Fruit fly (Drosophila melanogaster): Measurements from ENCODE around the gene tty.

tty gene

dm6 chrX:21369149-21369988, 29.9 kb upstream of the tty start:
- peak; percentile 76; the same call in 1 of the 4 replicates for TF ChIP-seq chinmo (GFP tag; IDR thresholded peaks at IDR 0.05; ENCODE audit: partially characterized antibody)
- no peak for TF ChIP-seq Dref (GFP tag; IDR thresholded peaks at IDR 0.05)
- TF ChIP-seq bbx (GFP tag; IDR thresholded peaks at IDR 0.05; ENCODE audit: partially characterized antibody): peak; percentile 54
- TF ChIP-seq pho (GFP tag; optimal IDR thresholded peaks at IDR 0.05): no peak
- peak; percentile 17 for TF ChIP-seq stwl (tag; optimal IDR thresholded peaks at IDR 0.05)
- peak in 1 of 2 experiments; percentile 81 for TF ChIP-seq eve (GFP tag; optimal IDR thresholded peaks at IDR 0.05)
- no peak for TF ChIP-seq CrebB (tag; optimal IDR thresholded peaks at IDR 0.05)
- TF ChIP-seq amos (GFP tag; IDR thresholded peaks at IDR 0.05; ENCODE audit: partially characterized antibody): peak; percentile 19; the same call in 1 of the 2 replicates
- TF ChIP-seq CG13424 (tag; optimal IDR thresholded peaks at IDR 0.05): no peak
- peak; percentile 14 for TF ChIP-seq CG10543 (GFP tag; optimal IDR thresholded peaks at IDR 0.05)
- TF ChIP-seq pzg (GFP tag; optimal IDR thresholded peaks at IDR 0.05): peak; percentile 14
- TF ChIP-seq CG3995 (GFP tag; optimal IDR thresholded peaks at IDR 0.05): peak; percentile 81
- TF ChIP-seq exex (tag; optimal IDR thresholded peaks at IDR 0.05): peak; percentile 1
- TF ChIP-seq CG13287 (GFP tag; IDR thresholded peaks at IDR 0.05; ENCODE audit: partially characterized antibody): peak; percentile 18; the same call in 1 of the 2 replicates
- TF ChIP-seq CG2116 (GFP tag; optimal IDR thresholded peaks at IDR 0.05): peak; percentile 6
- no peak for TF ChIP-seq CG13894 (tag; optimal IDR thresholded peaks at IDR 0.05)
- no peak for TF ChIP-seq CG12769 (tag; optimal IDR thresholded peaks at IDR 0.05)
- TF ChIP-seq nom (GFP tag; optimal IDR thresholded peaks at IDR 0.05): peak; percentile 62
- TF ChIP-seq BEAF-32 (GFP tag; optimal IDR thresholded peaks at IDR 0.05): peak; percentile 30
- no peak for TF ChIP-seq Scr (GFP tag; IDR thresholded peaks at IDR 0.05; ENCODE audit: partially characterized antibody)
- peak; percentile 2 for TF ChIP-seq CHES-1-like (GFP tag; optimal IDR thresholded peaks at IDR 0.05)
- no peak for TF ChIP-seq mld (GFP tag; IDR thresholded peaks at IDR 0.05; ENCODE audit: partially characterized antibody)
- peak; percentile 64 for TF ChIP-seq CG10267 (tag; optimal IDR thresholded peaks at IDR 0.05)
- peak; percentile 2 for TF ChIP-seq CG14710 (tag; optimal IDR thresholded peaks at IDR 0.05)
- TF ChIP-seq CG17829 (tag; optimal IDR thresholded peaks at IDR 0.05): peak; percentile 20
- TF ChIP-seq sd (tag; optimal IDR thresholded peaks at IDR 0.05): peak; percentile 44
- TF ChIP-seq ranshi (GFP tag; IDR thresholded peaks at IDR 0.05): no peak
- peak; percentile 28 for TF ChIP-seq zen (tag; optimal IDR thresholded peaks at IDR 0.05)
- no peak for TF ChIP-seq Drgx (GFP tag; IDR thresholded peaks at IDR 0.05)
- 0 out of 2 replicates have a peak, but pooled peaks have one; percentile 19 for TF ChIP-seq slbo (GFP tag; IDR thresholded peaks at IDR 0.05)
- no peak for TF ChIP-seq ham (GFP tag; IDR thresholded peaks at IDR 0.05)
- peak; percentile 54 for TF ChIP-seq sens (GFP tag)
- TF ChIP-seq crp (GFP tag; optimal IDR thresholded peaks at IDR 0.05): peak in 1 of 2 experiments; percentile 74
- TF ChIP-seq nerfin-2 (GFP tag; IDR thresholded peaks at IDR 0.05; ENCODE audit: partially characterized antibody): no peak
- TF ChIP-seq CG34224 (GFP tag; IDR thresholded peaks at IDR 0.05; ENCODE audit: partially characterized antibody): no peak; the same call in 2 of the 3 replicates
- no peak for TF ChIP-seq Deaf1 (tag; optimal IDR thresholded peaks at IDR 0.05)
- TF ChIP-seq MBD-R2 (GFP tag; IDR thresholded peaks at IDR 0.05): peak; percentile 16; the same call in 1 of the 2 replicates
- TF ChIP-seq Med (GFP tag): peak; percentile 71
- peak; percentile 29 for TF ChIP-seq nerfin-1 (tag; optimal IDR thresholded peaks at IDR 0.05)
- TF ChIP-seq gem (tag; optimal IDR thresholded peaks at IDR 0.05): peak; percentile 6
- TF ChIP-seq ftz-f1 (GFP tag; optimal IDR thresholded peaks at IDR 0.05): peak; percentile 30
- TF ChIP-seq trem (tag; optimal IDR thresholded peaks at IDR 0.05): peak; percentile 31
- TF ChIP-seq CG14441 (GFP tag; IDR thresholded peaks at IDR 0.05): no peak
- TF ChIP-seq cg (GFP tag; optimal IDR thresholded peaks at IDR 0.05): peak; percentile 59
- peak; percentile 76 for TF ChIP-seq CG4360 (GFP tag; IDR thresholded peaks at IDR 0.05)
- TF ChIP-seq B-H2 (GFP tag; optimal IDR thresholded peaks at IDR 0.05): no peak
- peak; percentile 7 for TF ChIP-seq CG2120 (GFP tag; optimal IDR thresholded peaks at IDR 0.05)
